Fruit fly (Drosophila melanogaster): ENCODE data around the gene Fdx1.
A peak's percentile ranks its signal among the peaks of the same experiment; 100 is the strongest.

DNA sequence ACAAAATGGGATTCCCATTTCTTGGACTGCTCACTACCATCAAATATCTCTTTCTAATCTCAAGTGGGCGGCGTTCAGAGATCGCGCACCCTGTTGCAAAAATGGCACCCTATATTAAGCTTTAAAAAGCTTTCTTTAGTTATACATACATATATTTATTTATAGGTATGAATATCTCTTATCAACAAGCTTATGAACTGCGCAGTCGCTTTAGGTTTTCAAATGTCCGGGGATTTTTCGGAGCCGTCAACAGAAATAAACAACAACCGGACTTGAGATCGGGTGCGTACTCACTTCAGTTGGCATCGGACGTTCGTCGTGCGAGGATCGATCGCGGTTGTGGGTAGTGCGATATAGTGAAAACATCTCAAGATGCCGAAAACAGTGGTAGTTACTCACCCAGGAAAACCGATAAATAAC is 21.7 kb downstream of the Fdx1 start, which contains the start of gene PGRP-LF:
- no peak for TF ChIP-seq CG6163 (GFP tag; IDR thresholded peaks at IDR 0.05)
- TF ChIP-seq CG11762 (GFP tag; optimal IDR thresholded peaks at IDR 0.05; ENCODE audit: insufficient read depth): no peak
- no peak for TF ChIP-seq eg (GFP tag; IDR thresholded peaks at IDR 0.05)
- peak; percentile 58 for TF ChIP-seq Eip93F (GFP tag; optimal IDR thresholded peaks at IDR 0.05)
- no peak for TF ChIP-seq lz (GFP tag; optimal IDR thresholded peaks at IDR 0.05)
- peak; percentile 22 for TF ChIP-seq topi (GFP tag; optimal IDR thresholded peaks at IDR 0.05)
- TF ChIP-seq Gug (GFP tag; IDR thresholded peaks at IDR 0.05): no peak
- no peak for TF ChIP-seq CG6792 (GFP tag; optimal IDR thresholded peaks at IDR 0.05)
- peak; percentile 37 for TF ChIP-seq Hr4 (GFP tag; optimal IDR thresholded peaks at IDR 0.05)
- no peak for TF ChIP-seq fd85E (GFP tag; optimal IDR thresholded peaks at IDR 0.05)
- TF ChIP-seq Eip75B (GFP tag; optimal IDR thresholded peaks at IDR 0.05): peak; percentile 7
- no peak for TF ChIP-seq Smox (GFP tag; optimal IDR thresholded peaks at IDR 0.05)
- peak; percentile 77 for TF ChIP-seq Eip78C (GFP tag)
- TF ChIP-seq Blimp-1 (GFP tag; optimal IDR thresholded peaks at IDR 0.05): no peak

All from whole organism, prepupa.